Worm (Caenorhabditis elegans) whole organism, midembryonic: ENCODE data around the gene F53B1.2.

Source experiments
- T22C8.4 ChIP-seq: fragments of 200-800 bp; sonication (Bioruptor generic); IDR thresholded peaks from 2 replicates; pipeline ENCODE4 v1.3.6; 2022; ENCODE audit warnings: missing genetic modification characterization, missing compliant biosample characterization
- cog-1 ChIP-seq: sonication (generic microtip); optimal IDR thresholded peaks from 2 replicates; lab custom pipeline; 2016; ENCODE audit warnings: missing genetic modification characterization, missing compliant biosample characterization
- flt-1 ChIP-seq: fragments of 200-800 bp; sonication (Bioruptor generic); IDR thresholded peaks from 2 replicates; pipeline ENCODE4 v1.3.6; 2022; ENCODE audit warnings: missing genetic modification characterization, missing compliant biosample characterization
- klf-2 ChIP-seq: fragments of 200-800 bp; sonication (Bioruptor generic); conservative IDR thresholded peaks from 2 replicates; pipeline ENCODE4 v1.3.6; 2022; ENCODE audit warnings: missing genetic modification reagents, missing genetic modification characterization, missing compliant biosample characterization
- med-1 ChIP-seq: sonication (generic microtip); optimal IDR thresholded peaks from 2 replicates; lab custom pipeline; 2017; ENCODE audit warnings: missing genetic modification characterization, mild to moderate bottlenecking, missing compliant biosample characterization, antibody characterized with exemption, missing genetic modification reagents; ENCODE audit not compliant: insufficient read depth
- ref-1 ChIP-seq: fragments of 200-800 bp; sonication (Bioruptor generic); conservative IDR thresholded peaks from 2 replicates; pipeline ENCODE4 v1.3.6; 2022; ENCODE audit warnings: missing genetic modification reagents, missing genetic modification characterization, missing compliant biosample characterization
- tab-1 ChIP-seq: fragments of 200-800 bp; sonication (Bioruptor generic); IDR thresholded peaks from 2 replicates; pipeline ENCODE4 v1.3.6; 2022; ENCODE audit warnings: missing genetic modification characterization, missing compliant biosample characterization
- ztf-23 ChIP-seq: fragments of 200-800 bp; sonication (Bioruptor generic); IDR thresholded peaks from 2 replicates; pipeline ENCODE4 v1.3.6; 2022; ENCODE audit warnings: missing genetic modification reagents, missing genetic modification characterization, missing compliant biosample characterization
- ztf-29 ChIP-seq: fragments of 200-800 bp; sonication (Bioruptor generic); IDR thresholded peaks from 2 replicates; pipeline ENCODE4 v1.3.6; 2022; ENCODE audit warnings: missing genetic modification reagents, missing genetic modification characterization, missing compliant biosample characterization

The F53B1.2 gene

DNA sequence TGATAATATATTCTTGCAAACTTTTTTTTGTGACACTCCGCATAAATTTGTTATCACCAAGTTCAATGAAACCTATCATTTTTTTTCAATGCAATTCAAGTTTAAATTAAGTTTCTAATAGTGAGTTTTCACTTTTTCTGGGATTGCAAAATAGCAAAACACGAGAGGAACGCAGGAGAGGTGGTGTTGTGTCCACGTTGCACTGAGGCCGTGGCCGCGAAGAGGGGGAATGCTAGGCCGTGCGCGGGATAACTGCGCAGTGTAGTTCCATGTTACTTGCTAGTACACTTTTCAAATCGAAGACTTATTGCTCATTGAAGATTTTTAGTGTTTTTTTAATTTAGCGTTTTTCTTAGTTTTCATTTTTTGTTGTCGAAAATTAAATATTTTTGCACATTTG, 600 bp upstream of the F53B1.2 start:
- TF ChIP-seq flt-1 (GFP tag; lab: Robert Waterston, UW), result 0 out of 2 replicates have a peak, but pooled peaks have one; percentile 29
- TF ChIP-seq med-1 (GFP tag; lab: Kevin White, UChicago), result no peak

DNA sequence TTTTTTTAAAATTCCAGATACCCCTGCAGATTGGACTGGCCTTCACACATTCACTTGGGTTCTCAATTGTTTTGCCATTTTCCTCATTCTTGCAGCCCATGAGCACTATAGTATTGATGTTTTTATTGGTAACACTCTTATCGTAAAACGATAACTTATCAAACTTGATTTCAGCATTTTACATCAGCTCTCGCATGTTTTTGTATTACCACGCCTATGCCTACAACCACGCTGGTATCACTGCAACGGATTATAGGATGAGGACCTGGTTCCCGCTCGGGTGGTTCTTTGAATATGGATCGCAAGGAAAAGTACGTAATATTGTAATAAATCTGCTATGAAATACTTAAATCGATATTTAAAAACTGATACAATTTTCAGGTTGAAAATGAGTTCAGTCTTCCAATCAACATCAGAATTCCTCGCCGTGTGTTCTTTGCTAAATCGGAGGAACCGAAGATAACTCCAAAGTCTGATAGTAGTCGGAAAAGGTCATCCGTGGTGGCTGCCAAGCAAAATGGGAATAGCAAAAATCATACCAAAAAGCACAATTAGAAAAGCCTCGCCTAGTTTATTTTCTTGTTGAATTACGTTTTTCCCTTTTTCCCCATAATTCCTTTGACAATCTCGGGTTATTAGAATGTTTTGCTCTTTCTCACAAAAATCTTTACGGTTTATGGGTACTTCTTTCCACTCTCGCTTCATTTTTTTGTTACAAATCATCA, 2.0 kb downstream of the F53B1.2 start:
- no peak for TF ChIP-seq ref-1
- no peak for TF ChIP-seq ztf-23 (GFP tag; lab: Robert Waterston, UW)
- no peak for TF ChIP-seq klf-2 (GFP tag; lab: Robert Waterston, UW)
- no peak for TF ChIP-seq tab-1 (GFP tag; lab: Robert Waterston, UW)
- no peak for TF ChIP-seq med-1 (GFP tag; lab: Kevin White, UChicago)
- no peak for TF ChIP-seq ztf-29
- no peak for TF ChIP-seq T22C8.4 (GFP tag; lab: Robert Waterston, UW)
- TF ChIP-seq cog-1 (tag; lab: Kevin White, UChicago), result no peak
- no peak for TF ChIP-seq flt-1 (GFP tag; lab: Robert Waterston, UW)

DNA sequence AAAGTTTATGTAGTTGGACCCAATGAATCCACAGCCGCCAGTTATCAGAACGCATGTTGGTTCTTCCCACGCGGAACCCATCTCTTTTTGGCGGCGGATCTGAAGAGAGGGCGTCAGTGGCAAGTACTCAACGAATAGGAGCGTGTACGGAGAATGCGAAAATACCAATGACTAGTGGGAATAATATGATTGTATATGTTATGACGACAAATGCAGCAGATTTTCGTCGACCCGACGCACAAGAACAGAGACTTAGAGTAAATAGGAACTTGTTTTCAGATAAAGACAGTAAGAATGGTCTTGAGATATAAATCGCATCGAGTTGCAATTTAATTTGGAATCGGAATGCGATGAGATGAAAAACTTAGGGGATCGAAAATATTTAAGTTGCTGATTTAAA, 4.2 kb downstream of the F53B1.2 start, which contains the start of gene bus-5:
Gene bus-5, minus strand, starts transcription at position 101 of the 400 bp plus-strand sequence.
- no peak for TF ChIP-seq tab-1 (GFP tag; lab: Robert Waterston, UW)
- TF ChIP-seq ref-1, result no peak
- no peak for TF ChIP-seq klf-2 (GFP tag; lab: Robert Waterston, UW)
- TF ChIP-seq T22C8.4 (GFP tag; lab: Robert Waterston, UW), result no peak
- TF ChIP-seq flt-1 (GFP tag; lab: Robert Waterston, UW), result no peak
- no peak for TF ChIP-seq ztf-23 (GFP tag; lab: Robert Waterston, UW)
- TF ChIP-seq ztf-29, result no peak
- no peak for TF ChIP-seq cog-1 (tag; lab: Kevin White, UChicago)
- TF ChIP-seq med-1 (GFP tag; lab: Kevin White, UChicago), result no peak

DNA sequence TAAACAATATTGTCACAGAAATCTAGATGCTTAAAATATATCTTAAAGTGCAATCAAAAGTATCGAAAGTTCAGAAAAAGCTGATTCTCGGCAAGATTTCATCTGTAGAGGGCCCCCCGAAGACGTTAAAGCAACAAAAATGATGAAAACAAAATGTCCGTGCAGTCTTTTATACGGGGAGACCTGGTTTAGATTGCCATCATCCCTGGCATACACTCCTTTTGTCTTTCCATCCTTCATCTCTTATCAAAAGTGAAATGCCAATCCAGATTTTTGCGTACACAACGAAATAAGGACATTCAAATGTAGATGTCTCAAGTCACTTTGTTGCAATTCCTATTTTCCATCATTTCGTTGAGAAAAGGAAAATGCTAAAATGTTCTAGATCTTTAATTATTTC, 5.4 kb downstream of the F53B1.2 start:
- TF ChIP-seq med-1 (GFP tag; lab: Kevin White, UChicago), result no peak
- TF ChIP-seq ref-1, result no peak
- no peak for TF ChIP-seq tab-1 (GFP tag; lab: Robert Waterston, UW)
- TF ChIP-seq ztf-23 (GFP tag; lab: Robert Waterston, UW), result no peak
- no peak for TF ChIP-seq klf-2 (GFP tag; lab: Robert Waterston, UW)
- TF ChIP-seq ztf-29, result no peak
- no peak for TF ChIP-seq flt-1 (GFP tag; lab: Robert Waterston, UW)
- no peak for TF ChIP-seq cog-1 (tag; lab: Kevin White, UChicago)
- TF ChIP-seq T22C8.4 (GFP tag; lab: Robert Waterston, UW), result no peak

DNA sequence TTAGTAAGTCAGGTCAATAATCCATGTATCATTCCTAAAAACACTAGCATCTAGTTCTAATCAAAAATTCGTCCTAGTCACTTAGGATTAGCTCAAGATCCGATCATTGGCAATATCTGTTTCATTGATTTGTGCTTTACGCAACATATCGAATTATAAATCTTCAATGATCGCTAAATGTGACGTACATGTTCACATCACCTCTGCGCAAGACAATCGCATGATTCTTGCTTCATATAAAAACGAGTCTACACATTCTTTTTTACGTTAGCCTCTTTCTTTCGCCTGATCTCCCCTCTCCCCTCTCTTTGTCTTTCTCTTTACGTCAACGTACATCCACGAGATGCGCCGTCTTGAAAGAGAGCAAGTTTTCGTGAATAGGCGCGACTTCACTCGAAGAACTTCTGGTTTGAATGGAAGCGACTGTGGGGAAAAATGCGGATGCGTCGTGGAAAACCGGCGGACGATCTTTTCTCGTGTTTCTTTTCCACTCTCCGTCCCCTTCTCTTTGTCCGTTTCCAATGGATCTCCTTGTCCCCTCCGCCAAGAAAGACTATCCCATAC, 7.6 kb downstream of the F53B1.2 start:
- TF ChIP-seq cog-1 (tag; lab: Kevin White, UChicago), result no peak
- no peak for TF ChIP-seq T22C8.4 (GFP tag; lab: Robert Waterston, UW)
- TF ChIP-seq ref-1, result no peak
- TF ChIP-seq ztf-23 (GFP tag; lab: Robert Waterston, UW), result no peak
- TF ChIP-seq klf-2 (GFP tag; lab: Robert Waterston, UW), result no peak
- no peak for TF ChIP-seq tab-1 (GFP tag; lab: Robert Waterston, UW)
- TF ChIP-seq ztf-29, result no peak
- TF ChIP-seq flt-1 (GFP tag; lab: Robert Waterston, UW), result no peak
- no peak for TF ChIP-seq med-1 (GFP tag; lab: Kevin White, UChicago)

DNA sequence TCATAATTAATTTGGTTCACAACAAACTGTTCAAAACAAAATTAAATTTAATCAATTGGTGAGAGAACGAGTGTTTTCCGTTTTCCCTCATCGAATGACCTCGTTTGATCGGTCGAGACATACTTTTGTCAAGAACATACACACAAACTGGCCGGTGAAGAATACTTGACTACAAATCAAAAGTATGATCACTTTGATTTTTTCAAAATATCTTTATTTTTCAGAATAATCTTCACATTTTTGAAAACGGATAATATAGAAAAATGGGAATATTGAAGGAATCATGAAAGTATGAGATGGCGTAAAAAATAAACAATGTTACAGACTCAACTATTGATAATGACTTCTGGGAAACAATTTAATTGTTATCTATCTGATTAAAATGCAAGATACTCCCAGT, 9.4 kb downstream of the F53B1.2 start, which contains the start of gene swip-10:
Gene swip-10, minus strand, starts transcription at position 101 of the 400 bp plus-strand sequence.
- TF ChIP-seq flt-1 (GFP tag; lab: Robert Waterston, UW) (no peak), klf-2 (GFP tag; lab: Robert Waterston, UW) (no peak), ref-1 (no peak), T22C8.4 (GFP tag; lab: Robert Waterston, UW) (no peak)

DNA sequence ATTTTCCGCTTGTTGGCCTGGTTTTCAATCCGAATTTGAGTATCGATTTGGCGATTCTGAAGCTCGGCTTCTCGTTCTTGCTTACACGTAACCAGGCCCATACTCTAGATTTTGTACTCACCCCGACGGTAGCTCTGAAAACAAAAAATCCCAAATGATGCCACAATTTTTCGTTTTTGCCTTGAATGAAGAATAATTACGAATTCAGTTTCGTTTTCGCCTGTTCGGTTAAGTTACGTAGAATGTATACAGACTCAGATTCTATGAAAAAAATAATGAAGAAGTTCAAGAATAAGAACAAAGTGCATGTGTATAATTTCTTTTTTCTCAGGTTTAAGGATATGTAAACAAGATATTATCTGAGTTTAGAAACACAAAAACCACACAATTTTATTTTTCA, 12.2 kb downstream of the F53B1.2 start, which contains the start of gene gpa-5:
Gene gpa-5, minus strand, starts transcription at position 101 of the 400 bp plus-strand sequence.
- TF ChIP-seq ztf-29 (no peak), T22C8.4 (GFP tag; lab: Robert Waterston, UW) (no peak), ztf-23 (GFP tag; lab: Robert Waterston, UW) (no peak), cog-1 (tag; lab: Kevin White, UChicago) (no peak), flt-1 (GFP tag; lab: Robert Waterston, UW) (no peak), med-1 (GFP tag; lab: Kevin White, UChicago) (no peak), ref-1 (no peak), klf-2 (GFP tag; lab: Robert Waterston, UW) (no peak), tab-1 (GFP tag; lab: Robert Waterston, UW) (no peak)

DNA sequence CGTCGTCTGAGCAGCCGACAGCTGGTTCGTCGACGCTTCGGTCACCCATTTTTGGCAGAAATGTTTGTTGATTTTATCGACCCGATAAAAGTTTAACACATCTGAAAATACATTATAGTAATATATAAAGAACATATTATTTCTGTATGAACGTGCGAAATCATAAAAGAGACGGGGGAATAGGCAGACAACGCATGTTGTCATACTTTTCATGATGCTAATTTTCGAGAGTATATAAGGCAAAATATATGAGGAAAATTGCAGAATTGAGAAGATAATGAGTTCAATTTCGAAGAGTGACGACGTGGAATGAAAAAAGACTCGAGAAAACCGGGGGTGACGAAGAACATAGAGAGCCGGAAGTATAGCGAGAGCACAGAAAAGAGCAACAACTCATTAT, 21.4 kb downstream of the F53B1.2 start, which contains the start of gene F53B1.8:
Gene F53B1.8, minus strand, starts transcription at position 101 of the 400 bp plus-strand sequence.
- TF ChIP-seq tab-1 (GFP tag; lab: Robert Waterston, UW) (no peak), med-1 (GFP tag; lab: Kevin White, UChicago) (no peak), klf-2 (GFP tag; lab: Robert Waterston, UW) (no peak), ztf-29 (no peak), T22C8.4 (GFP tag; lab: Robert Waterston, UW) (no peak), ztf-23 (GFP tag; lab: Robert Waterston, UW) (no peak), cog-1 (tag; lab: Kevin White, UChicago) (no peak), flt-1 (GFP tag; lab: Robert Waterston, UW) (no peak), ref-1 (no peak)

DNA sequence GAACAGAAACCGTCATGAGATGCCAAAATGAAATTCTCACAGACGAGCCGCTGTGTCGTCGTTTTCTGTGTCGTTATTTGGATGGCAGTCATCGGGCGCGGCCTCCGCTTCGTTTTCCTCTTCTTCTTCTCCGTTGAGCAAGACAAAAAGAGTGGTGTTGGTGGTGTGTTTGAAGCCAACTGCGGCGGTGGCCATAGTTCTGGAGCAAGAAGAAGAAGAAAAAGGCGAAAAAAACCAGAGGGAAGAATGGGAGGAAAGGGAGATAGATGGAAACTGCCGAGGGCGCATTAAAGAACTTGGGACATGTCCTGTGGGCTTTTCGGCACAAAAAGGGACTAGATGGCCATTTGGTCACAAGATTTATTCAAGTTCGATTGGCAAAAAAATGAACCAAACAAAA, 22.9 kb downstream of the F53B1.2 start, which contains the start of gene F53B1.9:
Gene F53B1.9, minus strand, starts transcription at position 195 of the 400 bp plus-strand sequence.
- TF ChIP-seq klf-2 (GFP tag; lab: Robert Waterston, UW) (no peak), ref-1 (no peak), tab-1 (GFP tag; lab: Robert Waterston, UW) (no peak), med-1 (GFP tag; lab: Kevin White, UChicago) (no peak), cog-1 (tag; lab: Kevin White, UChicago) (no peak), T22C8.4 (GFP tag; lab: Robert Waterston, UW) (no peak), ztf-23 (GFP tag; lab: Robert Waterston, UW) (no peak), ztf-29 (no peak)
